Worm (Caenorhabditis elegans): ENCODE data around the gene pqn-75.

ce11 chrIV:4039984-4040383 is 32.1 kb upstream of the pqn-75 start, which contains the start of gene F35F11.2:
- TF ChIP-seq dao-5 (tag; optimal IDR thresholded peaks at IDR 0.05) (no peak), W03F9.2 (tag; optimal IDR thresholded peaks at IDR 0.05) (no peak)

All from whole organism, L4/young adult.